Worm (Caenorhabditis elegans) whole organism, L2 larva: ENCODE measurements around the gene F18C5.9.

ENCODE experiments used
- C34F6.9 ChIP-seq: fragments of 150-350 bp; optimal IDR thresholded peaks from 2 replicates; lab custom pipeline; 2014; ENCODE audit warnings: missing biosample characterization, missing genetic modification characterization
- F13H6.1 ChIP-seq: sonication (generic microtip); optimal IDR thresholded peaks from 2 replicates; lab custom pipeline; 2016; ENCODE audit warnings: missing genetic modification characterization, missing compliant biosample characterization
- R02D3.7 ChIP-seq: fragments of 150-350 bp; optimal IDR thresholded peaks from 2 replicates; lab custom pipeline; 2014; ENCODE audit warnings: missing biosample characterization, missing genetic modification characterization
- Y55F3AM.14 ChIP-seq: fragments of 200-800 bp; sonication (Bioruptor generic); optimal IDR thresholded peaks from 2 replicates; lab custom pipeline; 2018; ENCODE audit warnings: mild to moderate bottlenecking, missing genetic modification characterization, missing compliant biosample characterization
- ZK546.5 ChIP-seq: sonication (generic microtip); optimal IDR thresholded peaks from 2 replicates; lab custom pipeline; 2017; ENCODE audit warnings: missing biosample characterization, missing genetic modification characterization
- alr-1 ChIP-seq: fragments of 150-350 bp; optimal IDR thresholded peaks from 2 replicates; lab custom pipeline; 2014; ENCODE audit warnings: missing biosample characterization, missing genetic modification characterization
- blmp-1 ChIP-seq: sonication (generic microtip); optimal IDR thresholded peaks from 2 replicates; lab custom pipeline; 2017; ENCODE audit warnings: missing genetic modification characterization, mild to moderate bottlenecking, missing compliant biosample characterization, antibody characterized with exemption, moderate library complexity; ENCODE audit not compliant: insufficient read depth
- ceh-16 ChIP-seq: fragments of 150-350 bp; optimal IDR thresholded peaks from 2 replicates; lab custom pipeline; 2014; ENCODE audit warnings: missing biosample characterization, missing genetic modification characterization
- ceh-82 ChIP-seq: fragments of 150-350 bp; optimal IDR thresholded peaks from 2 replicates; lab custom pipeline; 2014; ENCODE audit warnings: missing biosample characterization, missing genetic modification characterization
- dmd-4 ChIP-seq: sonication (generic microtip); optimal IDR thresholded peaks from 2 replicates; lab custom pipeline; 2017; ENCODE audit warnings: missing biosample characterization, missing genetic modification characterization
- egl-27 ChIP-seq: sonication (generic microtip); optimal IDR thresholded peaks from 3 replicates; lab custom pipeline; 2017; ENCODE audit warnings: missing biosample characterization, missing genetic modification reagents, missing genetic modification characterization
- elt-3 ChIP-seq: sonication (generic microtip); optimal IDR thresholded peaks from 2 replicates; lab custom pipeline; 2017; ENCODE audit warnings: missing biosample characterization, missing genetic modification characterization
- fos-1 ChIP-seq: fragments of 150-350 bp; optimal IDR thresholded peaks from 2 replicates; lab custom pipeline; 2014; ENCODE audit warnings: missing biosample characterization, missing genetic modification characterization
- gmeb-1 ChIP-seq: fragments of 150-350 bp; optimal IDR thresholded peaks from 2 replicates; lab custom pipeline; 2014; ENCODE audit warnings: missing biosample characterization, missing genetic modification characterization
- lin-11 ChIP-seq: fragments of 150-350 bp; sonication (generic microtip); optimal IDR thresholded peaks from 2 replicates; lab custom pipeline; 2014; ENCODE audit warnings: missing biosample characterization, missing genetic modification characterization, inconsistent platforms, mixed read lengths
- lin-39 ChIP-seq: fragments of 150-350 bp; optimal IDR thresholded peaks from 2 replicates; lab custom pipeline; 2014; ENCODE audit warnings: missing biosample characterization, missing genetic modification reagents, missing genetic modification characterization
- lsy-2 ChIP-seq, 2 experiments: fragments of 150-350 bp in 1 of 2; sonication (generic microtip) in 1 of 2; optimal IDR thresholded peaks; 2 replicates each; lab custom pipeline; 2014 to 2017; ENCODE audit warnings: missing biosample characterization in 2 of 2, missing genetic modification characterization in 2 of 2
- mab-5 ChIP-seq: fragments of 150-350 bp; optimal IDR thresholded peaks from 2 replicates; lab custom pipeline; 2014; ENCODE audit warnings: missing biosample characterization, missing genetic modification characterization
- mbf-1 ChIP-seq: sonication (generic microtip); optimal IDR thresholded peaks from 2 replicates; lab custom pipeline; 2017; ENCODE audit warnings: missing biosample characterization, missing genetic modification characterization
- mdl-1 ChIP-seq, 2 experiments: fragments of 150-350 bp in 1 of 2; sonication (generic microtip) in 1 of 2; optimal IDR thresholded peaks; 2 replicates each; lab custom pipeline; 2017; ENCODE audit warnings: missing biosample characterization in 2 of 2, missing genetic modification characterization in 2 of 2
- nhr-10 ChIP-seq: sonication (generic microtip); optimal IDR thresholded peaks from 2 replicates; lab custom pipeline; 2017; ENCODE audit warnings: missing biosample characterization, missing genetic modification characterization
- nhr-11 ChIP-seq: fragments of 150-350 bp; optimal IDR thresholded peaks from 2 replicates; lab custom pipeline; 2014; ENCODE audit warnings: missing biosample characterization, missing genetic modification characterization
- nhr-129 ChIP-seq: fragments of 150-350 bp; optimal IDR thresholded peaks from 2 replicates; lab custom pipeline; 2014; ENCODE audit warnings: missing biosample characterization, missing genetic modification characterization
- nhr-21 ChIP-seq: fragments of 150-350 bp; optimal IDR thresholded peaks from 2 replicates; lab custom pipeline; 2014; ENCODE audit warnings: missing biosample characterization, missing genetic modification characterization
- nhr-23 ChIP-seq: fragments of 150-350 bp; optimal IDR thresholded peaks from 2 replicates; lab custom pipeline; 2014; ENCODE audit warnings: missing biosample characterization, missing genetic modification reagents, missing genetic modification characterization
- nhr-237 ChIP-seq: fragments of 150-350 bp; optimal IDR thresholded peaks from 2 replicates; lab custom pipeline; 2014; ENCODE audit warnings: missing biosample characterization, missing genetic modification characterization
- nhr-25 ChIP-seq: fragments of 150-350 bp; sonication (generic microtip); optimal IDR thresholded peaks from 3 replicates; lab custom pipeline; 2014; ENCODE audit warnings: missing biosample characterization, missing genetic modification characterization
- nhr-6 ChIP-seq: fragments of 150-350 bp; optimal IDR thresholded peaks from 2 replicates; lab custom pipeline; 2014; ENCODE audit warnings: missing biosample characterization, missing genetic modification characterization
- nhr-77 ChIP-seq: fragments of 150-350 bp; optimal IDR thresholded peaks from 2 replicates; lab custom pipeline; 2014; ENCODE audit warnings: missing biosample characterization, missing genetic modification characterization
- sem-4 ChIP-seq: fragments of 150-350 bp; optimal IDR thresholded peaks from 2 replicates; lab custom pipeline; 2014; ENCODE audit warnings: missing biosample characterization, missing genetic modification reagents, missing genetic modification characterization
- sma-3 ChIP-seq: sonication (generic microtip); optimal IDR thresholded peaks from 2 replicates; lab custom pipeline; 2016; ENCODE audit warnings: missing genetic modification reagents, missing genetic modification characterization, missing compliant biosample characterization
- snpc-4 ChIP-seq: fragments of 150-350 bp; optimal IDR thresholded peaks from 2 replicates; lab custom pipeline; 2014; ENCODE audit warnings: missing biosample characterization, missing genetic modification characterization
- unc-39 ChIP-seq: fragments of 150-350 bp; optimal IDR thresholded peaks from 2 replicates; lab custom pipeline; 2014; ENCODE audit warnings: missing biosample characterization, missing genetic modification characterization
- unc-62 ChIP-seq: fragments of 150-350 bp; optimal IDR thresholded peaks from 2 replicates; lab custom pipeline; 2014; ENCODE audit warnings: missing biosample characterization, missing genetic modification reagents, missing genetic modification characterization
- zag-1 ChIP-seq: fragments of 150-350 bp; optimal IDR thresholded peaks from 2 replicates; lab custom pipeline; 2014; ENCODE audit warnings: missing biosample characterization, missing genetic modification characterization
- ztf-1 ChIP-seq: fragments of 200-800 bp; sonication (Bioruptor generic); conservative IDR thresholded peaks from 2 replicates; pipeline ENCODE4 v1.3.6; 2022; ENCODE audit warnings: missing genetic modification characterization, missing compliant biosample characterization

Gene F18C5.9

ce11 chrII:6524501-6524977, 42.4 kb upstream of the F18C5.9 start, which contains the start of gene C56E6.2:
Gene C56E6.2, plus strand, starts transcription at chrII:6524927.
- TF ChIP-seq lin-11 (tag; lab: Kevin White, UChicago) (no peak), lsy-2 (tag; optimal IDR thresholded peaks at IDR 0.05; lab: Kevin White, UChicago) (no peak), fos-1 (peak; percentile 16), R02D3.7 (tag; lab: Kevin White, UChicago) (no peak)

ce11 chrII:6526136-6526684, 40.7 kb upstream of the F18C5.9 start:
- TF ChIP-seq snpc-4 (tag; lab: Kevin White, UChicago) = no peak
- TF ChIP-seq nhr-25 = no peak
- TF ChIP-seq mdl-1 (tag; optimal IDR thresholded peaks at IDR 0.05; lab: Kevin White, UChicago) = no peak
- TF ChIP-seq nhr-237 (tag; lab: Kevin White, UChicago) = no peak
- no peak for TF ChIP-seq nhr-129 (tag; lab: Kevin White, UChicago)
- no peak for TF ChIP-seq unc-62 (GFP tag; lab: Kevin White, UChicago)
- no peak for TF ChIP-seq nhr-23 (tag; lab: Kevin White, UChicago)
- no peak for TF ChIP-seq sma-3 (GFP tag; lab: Kevin White, UChicago)
- no peak for TF ChIP-seq ZK546.5 (tag; lab: Kevin White, UChicago)
- no peak for TF ChIP-seq alr-1 (tag; lab: Kevin White, UChicago)
- TF ChIP-seq lsy-2 (tag; optimal IDR thresholded peaks at IDR 0.05; lab: Kevin White, UChicago) = no peak
- TF ChIP-seq ceh-82 (tag; lab: Kevin White, UChicago) = no peak
- no peak for TF ChIP-seq nhr-21 (tag; lab: Kevin White, UChicago)
- TF ChIP-seq mab-5 (tag; lab: Kevin White, UChicago) = no peak
- TF ChIP-seq ztf-1 (GFP tag; lab: Robert Waterston, UW) = no peak
- no peak for TF ChIP-seq nhr-10

- TF ChIP-seq blmp-1 (tag; lab: Kevin White, UChicago) = no peak
- TF ChIP-seq nhr-237 (tag; lab: Kevin White, UChicago) = no peak
Observed at ce11 chrII:6528629-6529028, 38.3 kb upstream of the F18C5.9 start, which contains the start of gene C56E6.4. Gene C56E6.4, minus strand, starts transcription at chrII:6528729.

ce11 chrII:6531527-6531926, 35.4 kb upstream of the F18C5.9 start, which contains the start of gene abch-1:
Gene abch-1, minus strand, starts transcription at chrII:6531627.
- TF ChIP-seq lin-11 (tag; lab: Kevin White, UChicago) (no peak), ceh-16 (tag; lab: Kevin White, UChicago) (no peak), alr-1 (tag; lab: Kevin White, UChicago) (no peak), snpc-4 (tag; lab: Kevin White, UChicago) (no peak)

ce11 chrII:6531940-6532339, 35.0 kb upstream of the F18C5.9 start, which contains the start of gene abcx-1:
Gene abcx-1, plus strand, starts transcription at chrII:6532163.
- TF ChIP-seq nhr-237 (tag; lab: Kevin White, UChicago) = no peak
- no peak for TF ChIP-seq lin-39 (tag; lab: Kevin White, UChicago)
- TF ChIP-seq sma-3 (GFP tag; lab: Kevin White, UChicago) = no peak
- TF ChIP-seq nhr-10 = no peak
- TF ChIP-seq nhr-23 (tag; lab: Kevin White, UChicago) = no peak
- no peak for TF ChIP-seq blmp-1 (tag; lab: Kevin White, UChicago)
- no peak for TF ChIP-seq alr-1 (tag; lab: Kevin White, UChicago)

ce11 chrII:6535957-6536424, 30.9 kb upstream of the F18C5.9 start, which contains the start of gene utp-20:
Gene utp-20, plus strand, starts transcription at chrII:6536374.
- TF ChIP-seq ztf-1 (GFP tag; lab: Robert Waterston, UW) = no peak
- TF ChIP-seq mab-5 (tag; lab: Kevin White, UChicago) = peak; percentile 13
- TF ChIP-seq elt-3 (tag; lab: Kevin White, UChicago) = no peak
- TF ChIP-seq zag-1 (tag; lab: Kevin White, UChicago) = no peak
- TF ChIP-seq lsy-2 (tag; optimal IDR thresholded peaks at IDR 0.05; lab: Kevin White, UChicago) = peak in 1 of 2 experiments; percentile 81
- no peak for TF ChIP-seq unc-39 (tag; lab: Kevin White, UChicago)
- TF ChIP-seq ZK546.5 (tag; lab: Kevin White, UChicago) = no peak
- TF ChIP-seq lin-39 (tag; lab: Kevin White, UChicago) = no peak
- TF ChIP-seq lin-11 (tag; lab: Kevin White, UChicago) = no peak
- TF ChIP-seq ceh-82 (tag; lab: Kevin White, UChicago) = no peak
- TF ChIP-seq sma-3 (GFP tag; lab: Kevin White, UChicago) = peak; percentile 55
- TF ChIP-seq nhr-77 (tag; lab: Kevin White, UChicago) = no peak
- TF ChIP-seq gmeb-1 (tag; lab: Kevin White, UChicago) = peak; percentile 90
- peak; percentile 61 for TF ChIP-seq nhr-129 (tag; lab: Kevin White, UChicago)
- TF ChIP-seq mbf-1 (tag; lab: Kevin White, UChicago) = no peak
- TF ChIP-seq nhr-11 = no peak
- TF ChIP-seq ceh-16 (tag; lab: Kevin White, UChicago) = no peak
- no peak for TF ChIP-seq Y55F3AM.14 (GFP tag; lab: Kevin White, UChicago)
- no peak for TF ChIP-seq sem-4 (tag; lab: Kevin White, UChicago)
- TF ChIP-seq nhr-23 (tag; lab: Kevin White, UChicago) = no peak
- TF ChIP-seq egl-27 (tag; lab: Kevin White, UChicago) = no peak
- TF ChIP-seq unc-62 (GFP tag; lab: Kevin White, UChicago) = no peak
- no peak for TF ChIP-seq nhr-10
- TF ChIP-seq C34F6.9 (tag; lab: Kevin White, UChicago) = peak; percentile 64
- no peak for TF ChIP-seq nhr-6
- TF ChIP-seq mdl-1 (tag; optimal IDR thresholded peaks at IDR 0.05; lab: Kevin White, UChicago) = no peak
- no peak for TF ChIP-seq R02D3.7 (tag; lab: Kevin White, UChicago)
- TF ChIP-seq blmp-1 (tag; lab: Kevin White, UChicago) = no peak
- TF ChIP-seq dmd-4 (tag; lab: Kevin White, UChicago) = no peak
- no peak for TF ChIP-seq nhr-237 (tag; lab: Kevin White, UChicago)
- TF ChIP-seq F13H6.1 = peak; percentile 5
